Worm (Caenorhabditis elegans) whole organism, early embryonic: ENCODE measurements around the gene F11A10.5.

ENCODE experiments used
- B0310.2 ChIP-seq: sonication (generic microtip); optimal IDR thresholded peaks from 2 replicates; lab custom pipeline; 2016; ENCODE audit warnings: mild to moderate bottlenecking, missing genetic modification characterization, missing compliant biosample characterization
- F13C5.2 ChIP-seq: sonication (generic microtip); optimal IDR thresholded peaks from 2 replicates; lab custom pipeline; 2017; ENCODE audit warnings: mild to moderate bottlenecking, missing genetic modification characterization, inconsistent platforms, missing compliant biosample characterization
- aly-1 ChIP-seq: sonication (generic microtip); optimal IDR thresholded peaks from 2 replicates; lab custom pipeline; 2016; ENCODE audit warnings: missing genetic modification characterization, missing compliant biosample characterization
- ama-1 ChIP-seq: fragments of 150-350 bp; optimal IDR thresholded peaks from 2 replicates; lab custom pipeline; 2014
- ceh-13 ChIP-seq: fragments of 200-800 bp; sonication (Bioruptor generic); optimal IDR thresholded peaks from 2 replicates; lab custom pipeline; 2018; ENCODE audit warnings: mild to moderate bottlenecking, missing genetic modification characterization, missing compliant biosample characterization
- ceh-36 ChIP-seq: sonication (generic microtip); optimal IDR thresholded peaks from 2 replicates; lab custom pipeline; 2016; ENCODE audit warnings: missing genetic modification characterization, inconsistent platforms, missing compliant biosample characterization
- ets-7 ChIP-seq: sonication (generic microtip); optimal IDR thresholded peaks from 2 replicates; lab custom pipeline; 2016; ENCODE audit warnings: missing genotype, missing genetic modification characterization, missing compliant biosample characterization
- flt-1 ChIP-seq: fragments of 200-800 bp; sonication (Bioruptor generic); IDR thresholded peaks from 2 replicates; pipeline ENCODE4 v1.3.6; 2022; ENCODE audit warnings: missing genetic modification characterization, missing compliant biosample characterization
- hmbx-1 ChIP-seq: sonication (generic microtip); optimal IDR thresholded peaks from 2 replicates; lab custom pipeline; 2016; ENCODE audit warnings: mild to moderate bottlenecking, missing genetic modification characterization, missing compliant biosample characterization
- hmg-4 ChIP-seq: fragments of 200-800 bp; sonication (Bioruptor generic); optimal IDR thresholded peaks from 2 replicates; lab custom pipeline; 2018; ENCODE audit warnings: mild to moderate bottlenecking, missing genetic modification characterization, missing compliant biosample characterization
- hnd-1 ChIP-seq: sonication (generic microtip); optimal IDR thresholded peaks from 2 replicates; lab custom pipeline; 2016; ENCODE audit warnings: missing genetic modification characterization, missing compliant biosample characterization
- pes-1 ChIP-seq: fragments of 200-800 bp; sonication (Bioruptor generic); IDR thresholded peaks from 2 replicates; pipeline ENCODE4 v1.3.6; 2022; ENCODE audit warnings: missing genetic modification reagents, missing genetic modification characterization, missing compliant biosample characterization
- scrt-1 ChIP-seq: fragments of 200-800 bp; sonication (Bioruptor generic); IDR thresholded peaks from 2 replicates; pipeline ENCODE4 v1.3.6; 2022; ENCODE audit warnings: missing genetic modification characterization, missing compliant biosample characterization
- sea-1 ChIP-seq: fragments of 200-800 bp; sonication (Bioruptor generic); conservative IDR thresholded peaks from 2 replicates; pipeline ENCODE4 v1.3.6; 2022; ENCODE audit warnings: missing genetic modification characterization, missing compliant biosample characterization
- tbx-11 ChIP-seq: fragments of 200-800 bp; sonication (Bioruptor generic); IDR thresholded peaks from 2 replicates; pipeline ENCODE4 v1.3.6; 2022; ENCODE audit warnings: missing genetic modification characterization, missing compliant biosample characterization
- tbx-37 ChIP-seq: fragments of 200-800 bp; sonication (Bioruptor generic); conservative IDR thresholded peaks from 2 replicates; pipeline ENCODE4 v1.3.6; 2022; ENCODE audit warnings: missing genetic modification reagents, missing genetic modification characterization, missing compliant biosample characterization
- tra-4 ChIP-seq: sonication (generic microtip); optimal IDR thresholded peaks from 2 replicates; lab custom pipeline; 2017; ENCODE audit warnings: missing genetic modification characterization, missing compliant biosample characterization

The F11A10.5 gene

DNA sequence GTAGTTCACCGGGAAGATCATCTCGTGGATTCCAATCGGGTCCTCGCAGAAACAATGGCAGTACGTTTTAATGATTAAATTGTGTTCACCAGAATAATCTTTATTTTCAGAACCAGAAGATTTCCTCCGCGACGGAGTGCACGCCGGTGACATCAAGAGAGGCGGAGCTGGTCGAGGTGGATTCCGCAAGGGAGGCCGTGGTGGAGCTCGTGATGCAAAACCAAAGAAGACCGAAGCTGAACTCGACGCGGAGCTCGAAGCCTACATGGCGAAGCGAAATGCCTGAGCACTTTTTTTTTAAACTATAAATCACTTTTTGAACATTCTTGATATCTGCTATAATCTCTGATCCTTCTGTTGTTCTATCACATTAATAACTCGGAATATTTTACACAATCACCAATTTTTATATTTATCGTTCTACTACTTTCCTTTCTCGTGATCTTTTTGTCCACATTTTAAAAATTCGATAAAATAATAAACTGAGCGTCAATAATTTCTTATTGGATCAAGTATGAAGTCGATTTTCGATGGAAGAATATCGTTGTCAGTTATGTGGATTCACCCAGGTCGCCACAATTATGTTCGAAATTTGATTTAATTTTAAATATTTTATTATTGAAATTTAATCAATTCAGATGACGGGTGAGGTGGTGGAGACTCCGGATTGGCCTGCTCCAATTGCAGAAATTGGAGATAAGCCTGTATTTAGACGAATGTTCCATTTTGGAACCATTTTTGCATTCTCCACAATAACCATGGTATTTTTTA, 30.6 kb downstream of the F11A10.5 start, which contains the start of gene dhhc-6:
dhhc-6 (plus strand) TSS at position 639 of the 771 bp plus-strand sequence.
- TF ChIP-seq tbx-11 (GFP tag; lab: Robert Waterston, UW) = no peak
- no peak for TF ChIP-seq hnd-1 (tag; lab: Kevin White, UChicago)

DNA sequence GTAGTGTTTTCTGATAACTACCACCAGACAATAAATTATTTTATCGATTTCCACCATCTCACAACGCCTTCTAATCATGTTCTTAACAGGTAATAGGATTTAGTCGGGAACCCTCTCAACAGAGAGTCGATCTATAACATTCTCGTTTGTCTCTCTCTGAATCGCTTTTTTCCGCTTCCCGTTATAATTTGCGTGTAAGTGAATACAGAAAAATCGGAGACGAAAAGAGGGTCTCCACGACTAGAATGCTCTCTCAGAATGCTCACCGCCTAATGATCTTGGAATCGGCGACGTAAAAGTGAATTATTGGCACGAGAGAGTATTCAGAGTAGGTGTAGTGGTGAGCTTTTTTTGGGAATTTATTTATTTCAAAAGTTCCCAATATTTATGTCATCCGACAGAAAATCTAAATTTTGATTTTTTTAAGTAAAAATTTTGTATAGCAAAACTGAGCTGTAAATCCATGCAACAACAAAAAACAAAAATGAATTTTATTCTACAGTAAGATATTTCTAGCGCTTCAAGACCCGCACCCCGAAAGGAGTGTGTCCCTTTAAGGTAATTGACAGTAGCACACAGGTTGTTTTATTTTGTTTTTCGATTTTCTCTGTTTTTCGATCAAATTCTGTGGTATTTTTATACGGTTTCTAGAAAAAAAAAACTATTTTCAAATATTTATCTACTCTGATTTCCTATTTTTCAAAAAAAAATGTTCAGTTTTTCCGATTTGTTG, 33.0 kb downstream of the F11A10.5 start:
- TF ChIP-seq hnd-1 (tag; lab: Kevin White, UChicago) (no peak), scrt-1 (GFP tag; lab: Robert Waterston, UW) (no peak), pes-1 (no peak), B0310.2 (tag; lab: Kevin White, UChicago) (no peak), tbx-11 (GFP tag; lab: Robert Waterston, UW) (no peak)

DNA sequence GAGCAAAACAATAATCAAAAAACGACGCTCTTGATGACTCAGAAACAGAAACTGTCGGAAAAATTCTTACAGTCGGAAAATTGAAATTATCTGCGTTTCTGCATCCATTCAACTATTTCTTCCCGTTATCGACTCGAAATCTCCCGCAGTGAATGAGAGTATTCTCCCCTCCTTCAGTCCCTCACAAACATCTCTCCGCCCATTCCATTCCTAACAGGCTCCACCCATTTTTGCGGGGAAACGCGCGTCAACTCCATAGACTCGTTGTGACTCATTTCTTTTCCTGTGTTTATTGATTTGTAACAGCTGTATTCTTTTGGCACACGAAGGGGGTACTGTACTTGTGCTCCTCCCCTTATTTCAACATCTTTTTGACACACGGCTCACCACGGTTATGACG, 33.9 kb downstream of the F11A10.5 start:
- TF ChIP-seq ama-1 = no peak
- no peak for TF ChIP-seq hmbx-1 (tag; lab: Kevin White, UChicago)
- TF ChIP-seq tra-4 (tag; lab: Kevin White, UChicago) = no peak
- no peak for TF ChIP-seq aly-1 (tag; lab: Kevin White, UChicago)
- no peak for TF ChIP-seq ceh-36 (tag; lab: Kevin White, UChicago)
- no peak for TF ChIP-seq tbx-37 (GFP tag; lab: Robert Waterston, UW)
- no peak for TF ChIP-seq pes-1
- TF ChIP-seq F13C5.2 (tag; lab: Kevin White, UChicago) = no peak
- TF ChIP-seq hmg-4 (GFP tag; lab: Kevin White, UChicago) = no peak
- TF ChIP-seq tbx-11 (GFP tag; lab: Robert Waterston, UW) = no peak
- TF ChIP-seq ceh-13 (GFP tag; lab: Kevin White, UChicago) = no peak
- TF ChIP-seq hnd-1 (tag; lab: Kevin White, UChicago) = no peak
- TF ChIP-seq ets-7 = no peak
- no peak for TF ChIP-seq flt-1 (GFP tag; lab: Robert Waterston, UW)
- TF ChIP-seq sea-1 (GFP tag; lab: Robert Waterston, UW) = no peak
- TF ChIP-seq B0310.2 (tag; lab: Kevin White, UChicago) = no peak
- no peak for TF ChIP-seq scrt-1 (GFP tag; lab: Robert Waterston, UW)

DNA sequence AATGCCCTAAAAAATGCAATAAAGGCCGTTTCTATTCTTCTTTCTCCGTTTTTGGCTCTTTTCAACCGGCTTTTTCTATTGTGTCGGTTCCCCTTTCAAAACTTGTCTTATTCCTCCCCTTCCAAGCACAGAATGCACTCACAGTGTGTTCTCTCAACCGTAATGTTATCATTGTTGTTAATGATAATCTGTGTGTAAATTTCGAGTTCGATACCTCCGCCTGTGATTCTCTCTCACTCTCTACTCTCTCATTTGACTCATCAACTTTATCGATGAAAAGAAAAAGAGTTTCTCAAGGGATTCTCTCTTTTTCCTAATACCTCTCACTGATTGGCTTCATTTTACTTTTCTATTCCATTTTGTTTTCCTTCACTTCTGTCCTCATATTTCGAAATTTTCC, 34.8 kb downstream of the F11A10.5 start:
- no peak for TF ChIP-seq hmbx-1 (tag; lab: Kevin White, UChicago)
- TF ChIP-seq pes-1 = no peak
- TF ChIP-seq sea-1 (GFP tag; lab: Robert Waterston, UW) = no peak
- no peak for TF ChIP-seq aly-1 (tag; lab: Kevin White, UChicago)
- TF ChIP-seq F13C5.2 (tag; lab: Kevin White, UChicago) = no peak
- TF ChIP-seq hmg-4 (GFP tag; lab: Kevin White, UChicago) = no peak

DNA sequence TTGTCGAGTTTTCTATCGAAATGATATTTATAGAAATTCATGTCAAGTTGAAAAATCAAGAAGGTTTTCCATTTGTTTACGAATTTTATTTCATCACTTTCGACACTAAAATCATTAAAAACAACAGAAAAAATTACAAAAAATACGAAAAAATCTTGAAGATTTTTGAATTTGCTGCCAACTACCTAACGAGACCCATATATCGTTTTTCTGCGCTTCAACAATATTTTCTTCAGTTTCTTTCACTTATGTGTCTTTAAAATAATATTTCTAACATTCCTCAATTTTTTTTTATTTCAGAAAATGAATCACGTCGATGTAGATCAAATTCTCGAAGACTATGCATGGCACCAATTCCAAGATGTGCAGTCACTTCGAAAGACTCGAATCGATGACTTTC, 35.3 kb downstream of the F11A10.5 start, which contains the start of gene lin-24:
lin-24 (plus strand) TSS at position 301 of the 400 bp plus-strand sequence.
- no peak for TF ChIP-seq aly-1 (tag; lab: Kevin White, UChicago)

DNA sequence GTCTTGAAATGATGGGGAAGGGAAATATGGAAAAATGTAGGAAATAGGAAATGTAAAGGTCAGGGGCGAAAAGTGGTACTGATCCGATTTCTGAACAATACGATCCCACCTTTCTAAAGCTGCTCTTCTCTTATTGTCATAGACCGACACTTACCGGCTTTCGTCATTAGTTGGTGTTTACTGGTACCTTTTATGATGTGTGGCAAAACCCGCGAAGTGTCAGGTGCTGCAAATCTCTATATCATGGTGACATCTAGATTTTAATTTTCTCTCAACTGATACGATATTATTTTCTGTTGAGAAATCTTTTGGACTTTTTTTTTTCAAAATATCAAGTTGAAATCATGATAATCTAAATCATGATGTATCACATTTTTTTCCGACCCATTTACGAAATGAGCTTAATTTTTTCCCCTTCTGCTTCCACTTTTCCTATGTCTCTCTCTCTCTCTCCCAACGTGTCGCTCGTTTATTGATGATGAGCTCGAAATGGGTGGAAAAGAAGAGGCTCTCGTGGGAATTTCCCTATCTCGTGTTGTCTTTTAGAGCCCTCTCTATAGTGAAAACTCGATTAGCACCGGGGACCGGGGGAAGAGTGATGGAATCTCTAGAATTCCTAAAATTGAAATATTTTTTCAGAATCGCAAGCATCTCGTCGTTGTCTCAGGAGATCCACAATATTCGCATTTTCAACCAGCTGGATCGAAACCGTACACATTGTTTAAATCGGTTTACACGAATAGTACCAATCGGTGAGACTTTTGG, 37.6 kb downstream of the F11A10.5 start:
- TF ChIP-seq tbx-37 (GFP tag; lab: Robert Waterston, UW) (no peak), tbx-11 (GFP tag; lab: Robert Waterston, UW) (no peak), ama-1 (no peak), flt-1 (GFP tag; lab: Robert Waterston, UW) (no peak), aly-1 (tag; lab: Kevin White, UChicago) (no peak)

DNA sequence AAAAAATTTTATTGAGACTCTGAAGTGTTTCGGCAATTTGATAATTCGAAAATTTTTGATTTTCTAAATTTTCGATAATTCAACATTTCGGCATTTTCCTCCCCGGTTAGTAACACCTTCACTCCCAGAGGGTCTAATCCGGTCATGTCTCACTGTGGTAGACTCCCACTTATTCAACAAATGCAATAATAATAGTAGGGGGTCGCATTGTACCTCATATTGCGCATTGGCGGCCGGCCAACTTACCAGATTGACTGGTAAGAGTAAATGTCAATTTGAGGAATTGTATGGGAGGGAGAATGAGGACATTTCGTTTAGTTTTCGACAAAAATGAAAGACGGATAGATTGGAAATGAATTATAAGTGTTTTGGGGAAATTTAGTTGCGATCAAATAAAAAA, 39.9 kb downstream of the F11A10.5 start:
- TF ChIP-seq tbx-11 (GFP tag; lab: Robert Waterston, UW) (no peak), flt-1 (GFP tag; lab: Robert Waterston, UW) (no peak)

DNA sequence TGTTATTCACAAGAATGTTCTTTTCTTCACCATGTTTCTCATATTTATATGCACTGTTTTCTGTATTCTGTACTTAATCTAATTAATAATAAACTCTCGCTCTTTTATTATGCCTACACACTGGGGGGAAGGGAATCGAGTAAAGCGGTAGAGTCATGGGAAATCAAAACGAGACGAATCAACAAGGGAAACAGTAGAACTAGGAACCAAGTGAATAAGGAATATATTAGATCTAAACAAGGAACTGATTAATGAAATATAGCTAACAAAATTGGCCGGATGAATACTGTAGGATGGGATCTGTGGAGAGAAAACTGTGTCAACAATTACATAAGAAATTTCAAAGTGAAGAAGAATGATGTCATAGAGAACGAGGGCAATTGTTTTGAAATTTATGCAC, 41.1 kb downstream of the F11A10.5 start:
- no peak for TF ChIP-seq tra-4 (tag; lab: Kevin White, UChicago)
- no peak for TF ChIP-seq hmbx-1 (tag; lab: Kevin White, UChicago)
- no peak for TF ChIP-seq ceh-36 (tag; lab: Kevin White, UChicago)
- no peak for TF ChIP-seq tbx-37 (GFP tag; lab: Robert Waterston, UW)
- no peak for TF ChIP-seq ama-1
